Worm (Caenorhabditis elegans): Measurements from ENCODE around the gene bre-3.

- TF ChIP-seq lin-39 (tag; optimal IDR thresholded peaks at IDR 0.05) (no peak), snpc-4 (tag; optimal IDR thresholded peaks at IDR 0.05) (no peak), elt-1 (tag; optimal IDR thresholded peaks at IDR 0.05) (no peak), fos-1 (tag; optimal IDR thresholded peaks at IDR 0.05) (peak; percentile 48), egl-27 (tag; optimal IDR thresholded peaks at IDR 0.05) (no peak), skn-1 (tag; optimal IDR thresholded peaks at IDR 0.05) (no peak), lin-13 (GFP tag; optimal IDR thresholded peaks at IDR 0.05) (no peak), ZK546.5 (tag; optimal IDR thresholded peaks at IDR 0.05) (no peak), lsy-2 (tag; optimal IDR thresholded peaks at IDR 0.05) (no peak), R02D3.7 (tag; optimal IDR thresholded peaks at IDR 0.05) (no peak)
Observed at ce11 chrIII:9482423-9482993, 2.8 kb downstream of the bre-3 start.
